Fruit fly (Drosophila melanogaster): ENCODE data around the gene CG17991.

DNA sequence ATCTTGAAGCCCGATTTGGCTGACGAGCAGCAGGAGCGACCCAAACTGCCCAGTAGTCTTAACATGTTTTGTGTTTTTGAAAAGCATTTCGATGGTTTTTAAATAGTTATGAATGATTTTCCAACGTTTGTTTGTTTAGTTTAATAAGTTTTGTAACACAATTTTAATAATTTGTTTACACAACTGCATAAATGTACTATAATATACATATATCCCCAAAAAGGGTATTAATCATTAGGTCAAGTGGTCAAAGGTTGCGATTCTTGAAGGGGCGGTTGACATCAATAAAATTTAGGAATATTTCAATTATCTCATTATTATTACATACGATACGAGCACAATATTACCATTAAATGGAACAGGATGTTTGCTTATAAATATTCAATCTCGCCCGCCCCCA lies 11.7 kb upstream of the CG17991 start, which contains the start of gene CG42814:
- TF ChIP-seq hbn (GFP tag; IDR thresholded peaks at IDR 0.05; ENCODE audit: partially characterized antibody) (no peak), Camta (GFP tag; optimal IDR thresholded peaks at IDR 0.05) (no peak), fru (optimal IDR thresholded peaks at IDR 0.05) (no peak), pita (GFP tag; optimal IDR thresholded peaks at IDR 0.05) (no peak)
